Fruit fly (Drosophila melanogaster) whole organism: Measurements from ENCODE around the gene OtopLc.

Experiments used
- CG8478 ChIP-seq: fragments of >200 bp; optimal IDR thresholded peaks from 2 replicates; lab custom pipeline; 2018; ENCODE audit warnings: inconsistent platforms
- EcR ChIP-seq, 2 experiments: fragments of >200 bp; optimal IDR thresholded peaks; 2 replicates each; lab custom pipeline; 2017; ENCODE audit warnings: missing biosample characterization in 2 of 2, missing genetic modification characterization in 2 of 2, missing genetic modification reagents in 2 of 2
- pan ChIP-seq: fragments of >200 bp; optimal IDR thresholded peaks from 2 replicates; lab custom pipeline; 2017
- psq ChIP-seq: fragments of >200 bp; optimal IDR thresholded peaks from 2 replicates; lab custom pipeline; 2017
- usp ChIP-seq: fragments of >200 bp; optimal IDR thresholded peaks from 2 replicates; lab custom pipeline; 2017; ENCODE audit warnings: missing biosample characterization, missing genetic modification characterization, mixed read lengths

dm6 chrX:5689417-5690215 lies 27.0 kb upstream of the OtopLc start, which contains the start of the genes PGAP1 and cv:
- TF ChIP-seq pan (lab: Kevin White, UChicago) (no peak), psq (lab: Kevin White, UChicago) (no peak), CG8478 (lab: Kevin White, UChicago) (no peak), usp (GFP tag; lab: Kevin White, UChicago) (no peak), EcR (GFP tag; optimal IDR thresholded peaks at IDR 0.05; lab: Kevin White, UChicago) (no peak)
